Fruit fly (Drosophila melanogaster) whole organism, embryonic: ENCODE results near the gene CG14618.

Source experiments
- CG10462 ChIP-seq: fragments of 200-800 bp; sonication (Bioruptor generic); optimal IDR thresholded peaks from 2 replicates; lab custom pipeline; 2016; ENCODE audit warnings: missing biosample characterization, missing genetic modification characterization
- CG10959 ChIP-seq: fragments of 200-800 bp; sonication (Bioruptor generic); IDR thresholded peaks from 2 replicates; pipeline ENCODE4 v1.3.6; 2022; ENCODE audit warnings: missing biosample characterization, missing genetic modification characterization
- CG12769 ChIP-seq: fragments of 200-800 bp; sonication (Bioruptor generic); optimal IDR thresholded peaks from 2 replicates; lab custom pipeline; 2019; ENCODE audit warnings: missing biosample characterization, mild to moderate bottlenecking, missing genetic modification characterization, moderate library complexity
- CG14710 ChIP-seq: fragments of 200-800 bp; sonication (Bioruptor generic); optimal IDR thresholded peaks from 3 replicates; lab custom pipeline; 2019; ENCODE audit warnings: missing biosample characterization, mild to moderate bottlenecking, missing genetic modification characterization, moderate library complexity
- CG14965 ChIP-seq: fragments of 200-800 bp; sonication (Bioruptor generic); optimal IDR thresholded peaks from 2 replicates; lab custom pipeline; 2016; ENCODE audit warnings: missing biosample characterization, missing genetic modification characterization, borderline replicate concordance
- CG15696 ChIP-seq: fragments of 200-800 bp; sonication (Bioruptor generic); optimal IDR thresholded peaks from 2 replicates; lab custom pipeline; 2019; ENCODE audit warnings: missing biosample characterization, mild to moderate bottlenecking, missing genetic modification characterization, moderate library complexity
- CG16779 ChIP-seq: fragments of 200-800 bp; sonication (Bioruptor generic); IDR thresholded peaks from 2 replicates; pipeline ENCODE4 v1.3.6; 2022; ENCODE audit warnings: missing biosample characterization, missing genetic modification characterization
- CG17385 ChIP-seq: fragments of 200-800 bp; sonication (Bioruptor generic); optimal IDR thresholded peaks from 3 replicates; lab custom pipeline; 2018; ENCODE audit warnings: missing biosample characterization, mild to moderate bottlenecking, missing genetic modification characterization
- CG1832 ChIP-seq: fragments of 200-800 bp; sonication (Bioruptor generic); optimal IDR thresholded peaks from 2 replicates; lab custom pipeline; 2017; ENCODE audit warnings: missing biosample characterization, mild to moderate bottlenecking, missing genetic modification characterization, inconsistent platforms
- CG34376 ChIP-seq: fragments of 200-800 bp; sonication (Bioruptor generic); optimal IDR thresholded peaks from 2 replicates; lab custom pipeline; 2018; ENCODE audit warnings: missing biosample characterization, mild to moderate bottlenecking, missing genetic modification characterization
- CG4707 ChIP-seq: fragments of 200-800 bp; sonication (Bioruptor generic); optimal IDR thresholded peaks from 2 replicates; lab custom pipeline; 2018; ENCODE audit warnings: missing biosample characterization, mild to moderate bottlenecking, missing genetic modification characterization, moderate library complexity
- CG8281 ChIP-seq: fragments of 200-800 bp; sonication (Bioruptor generic); optimal IDR thresholded peaks from 2 replicates; lab custom pipeline; 2018; ENCODE audit warnings: missing biosample characterization, mild to moderate bottlenecking, missing genetic modification characterization, moderate library complexity
- CG8478 ChIP-seq: fragments of >200 bp; optimal IDR thresholded peaks from 2 replicates; lab custom pipeline; 2018
- Camta ChIP-seq: fragments of 200-800 bp; sonication (Bioruptor generic); optimal IDR thresholded peaks from 2 replicates; lab custom pipeline; 2016; ENCODE audit warnings: missing biosample characterization, missing genetic modification characterization
- D19A ChIP-seq: fragments of 200-800 bp; optimal IDR thresholded peaks from 3 replicates; lab custom pipeline; 2019; ENCODE audit warnings: missing biosample characterization, mild to moderate bottlenecking, missing genetic modification characterization, moderate library complexity
- Eip74EF ChIP-seq, 2 experiments: fragments of 200-800 bp in 1 of 2; fragments of >200 bp in 1 of 2; sonication (Bioruptor generic) in 1 of 2; optimal IDR thresholded peaks; 2 replicates each; lab custom pipeline; 2017 to 2019; ENCODE audit warnings: missing biosample characterization in 2 of 2, missing genetic modification characterization in 2 of 2, mild to moderate bottlenecking in 1 of 2, moderate library complexity in 1 of 2
- GATAe ChIP-seq: fragments of 200-800 bp; sonication (Bioruptor generic); conservative IDR thresholded peaks from 2 replicates; pipeline ENCODE4 v1.3.6; 2022; ENCODE audit warnings: missing biosample characterization, missing genetic modification characterization
- Hand ChIP-seq: fragments of 200-800 bp; sonication (Bioruptor generic); optimal IDR thresholded peaks from 2 replicates; lab custom pipeline; 2017; ENCODE audit warnings: mild to moderate bottlenecking, missing biosample characterization, missing genetic modification reagents, missing genetic modification characterization
- Lhr ChIP-seq: fragments of 200-800 bp; sonication (Bioruptor generic); optimal IDR thresholded peaks from 3 replicates; lab custom pipeline; 2017; ENCODE audit warnings: mild to moderate bottlenecking, missing biosample characterization, missing genetic modification reagents, missing genetic modification characterization
- Max ChIP-seq: fragments of 200-800 bp; sonication (Bioruptor generic); optimal IDR thresholded peaks from 2 replicates; lab custom pipeline; 2016; ENCODE audit warnings: missing biosample characterization, mild to moderate bottlenecking, missing genetic modification characterization
- Opbp ChIP-seq: fragments of 200-800 bp; sonication (Bioruptor generic); IDR thresholded peaks from 3 replicates; pipeline ENCODE4 v1.3.6; 2022; ENCODE audit warnings: missing biosample characterization, missing genetic modification characterization; ENCODE audit not compliant: partially characterized antibody
- Pdp1 ChIP-seq, 2 experiments: fragments of 200-800 bp; sonication (Bioruptor generic); optimal IDR thresholded peaks; 3 replicates each; lab custom pipeline; 2016; ENCODE audit warnings: missing biosample characterization in 2 of 2, missing genetic modification characterization in 2 of 2, mild to moderate bottlenecking in 1 of 2, moderate library complexity in 1 of 2
- Scr ChIP-seq: fragments of 200-800 bp; sonication (Bioruptor generic); IDR thresholded peaks from 2 replicates; pipeline ENCODE4 v1.3.6; 2022; ENCODE audit warnings: missing biosample characterization, missing genetic modification characterization; ENCODE audit not compliant: partially characterized antibody
- Six4 ChIP-seq: fragments of 200-800 bp; sonication (Bioruptor generic); optimal IDR thresholded peaks from 2 replicates; lab custom pipeline; 2016; ENCODE audit warnings: missing biosample characterization, missing genetic modification characterization
- Spps ChIP-seq: fragments of 200-800 bp; sonication (Bioruptor generic); optimal IDR thresholded peaks from 2 replicates; lab custom pipeline; 2018; ENCODE audit warnings: missing biosample characterization, mild to moderate bottlenecking, missing genetic modification characterization
- Trl ChIP-seq, 3 experiments: fragments of >200 bp in 2 of 3; fragments of 200-800 bp in 1 of 3; sonication (Bioruptor generic) in 1 of 3; optimal IDR thresholded peaks; 2 replicates in 1 of 3; 3 replicates in 2 of 3; lab custom pipeline; 2016 to 2017; ENCODE audit warnings: missing biosample characterization in 1 of 3, missing genetic modification characterization in 1 of 3
- ac ChIP-seq: fragments of 200-800 bp; sonication (Bioruptor generic); optimal IDR thresholded peaks from 3 replicates; lab custom pipeline; 2017; ENCODE audit warnings: missing biosample characterization, mild to moderate bottlenecking, missing genetic modification characterization
- bab2 ChIP-seq: fragments of 200-800 bp; sonication (Bioruptor generic); optimal IDR thresholded peaks from 2 replicates; lab custom pipeline; 2016; ENCODE audit warnings: missing biosample characterization, missing genetic modification characterization
- bowl ChIP-seq: fragments of 200-800 bp; sonication (Bioruptor generic); IDR thresholded peaks from 2 replicates; pipeline ENCODE4 v1.3.6; 2022; ENCODE audit warnings: missing biosample characterization, missing genetic modification characterization
- bsh ChIP-seq, 2 experiments: fragments of 200-800 bp; sonication (Bioruptor generic); optimal IDR thresholded peaks; 2 replicates each; lab custom pipeline; 2017 to 2018; ENCODE audit warnings: mild to moderate bottlenecking in 2 of 2, missing biosample characterization in 2 of 2, missing genetic modification characterization in 2 of 2, moderate library complexity in 1 of 2
- cad ChIP-seq: fragments of >200 bp; optimal IDR thresholded peaks from 2 replicates; lab custom pipeline; 2017; ENCODE audit warnings: missing biosample characterization, missing genetic modification characterization
- chif ChIP-seq, 2 experiments: fragments of 200-800 bp; sonication (Bioruptor generic); optimal IDR thresholded peaks; 3 replicates each; lab custom pipeline; 2016; ENCODE audit warnings: missing biosample characterization in 2 of 2, missing genetic modification characterization in 2 of 2
- grau ChIP-seq: fragments of 200-800 bp; optimal IDR thresholded peaks from 3 replicates; lab custom pipeline; 2019; ENCODE audit warnings: missing biosample characterization, mild to moderate bottlenecking, missing genetic modification characterization, moderate library complexity
- gsb ChIP-seq: fragments of 200-800 bp; sonication (Bioruptor generic); IDR thresholded peaks from 2 replicates; pipeline ENCODE4 v1.3.6; 2022; ENCODE audit warnings: missing biosample characterization, missing genetic modification characterization
- hb ChIP-seq: fragments of 200-800 bp; sonication (Bioruptor generic); IDR thresholded peaks from 3 replicates; pipeline ENCODE4 v1.3.6; 2022; ENCODE audit warnings: missing biosample characterization, missing genetic modification characterization; ENCODE audit not compliant: partially characterized antibody
- jumu ChIP-seq: fragments of 200-800 bp; sonication (Bioruptor generic); optimal IDR thresholded peaks from 3 replicates; lab custom pipeline; 2016; ENCODE audit warnings: missing biosample characterization, missing genetic modification characterization
- kay ChIP-seq: fragments of 200-800 bp; sonication (Bioruptor generic); optimal IDR thresholded peaks from 2 replicates; lab custom pipeline; 2016; ENCODE audit warnings: missing biosample characterization, missing genetic modification characterization
- ken ChIP-seq: fragments of 200-800 bp; sonication (Bioruptor generic); IDR thresholded peaks from 3 replicates; pipeline ENCODE4 v1.3.6; 2022; ENCODE audit warnings: missing biosample characterization, missing genetic modification characterization
- lilli ChIP-seq: fragments of 200-800 bp; sonication (Bioruptor generic); optimal IDR thresholded peaks from 3 replicates; lab custom pipeline; 2016; ENCODE audit warnings: missing biosample characterization, missing genetic modification characterization
- luna ChIP-seq: fragments of 200-800 bp; sonication (Bioruptor generic); optimal IDR thresholded peaks from 2 replicates; lab custom pipeline; 2016; ENCODE audit warnings: missing biosample characterization, missing genetic modification characterization
- pho ChIP-seq: fragments of 200-800 bp; sonication (Bioruptor generic); optimal IDR thresholded peaks from 2 replicates; lab custom pipeline; 2016; ENCODE audit warnings: missing biosample characterization, missing genetic modification characterization
- pnt ChIP-seq: fragments of 200-800 bp; sonication (Bioruptor generic); optimal IDR thresholded peaks from 3 replicates; lab custom pipeline; 2016; ENCODE audit warnings: missing biosample characterization, missing genetic modification characterization
- scrt ChIP-seq: fragments of 200-800 bp; sonication (Bioruptor generic); optimal IDR thresholded peaks from 2 replicates; lab custom pipeline; 2018; ENCODE audit warnings: missing biosample characterization, mild to moderate bottlenecking, missing genetic modification characterization, moderate library complexity
- sens-2 ChIP-seq: fragments of 200-800 bp; sonication (Bioruptor generic); IDR thresholded peaks from 2 replicates; pipeline ENCODE4 v1.3.6; 2022; ENCODE audit warnings: missing biosample characterization, missing genetic modification characterization
- seq ChIP-seq: fragments of 200-800 bp; sonication (Bioruptor generic); IDR thresholded peaks from 2 replicates; pipeline ENCODE4 v1.3.6; 2022; ENCODE audit warnings: missing biosample characterization, missing genetic modification characterization
- slbo ChIP-seq: fragments of 200-800 bp; sonication (Bioruptor generic); IDR thresholded peaks from 2 replicates; pipeline ENCODE4 v1.3.6; 2022; ENCODE audit warnings: missing biosample characterization, missing genetic modification characterization
- stwl ChIP-seq: fragments of 200-800 bp; sonication (Bioruptor generic); optimal IDR thresholded peaks from 3 replicates; lab custom pipeline; 2018; ENCODE audit warnings: missing biosample characterization, mild to moderate bottlenecking, missing genetic modification characterization, moderate library complexity
- tio ChIP-seq: fragments of 200-800 bp; sonication (Bioruptor generic); optimal IDR thresholded peaks from 2 replicates; lab custom pipeline; 2017; ENCODE audit warnings: missing biosample characterization, missing genetic modification characterization, inconsistent platforms
- unpg ChIP-seq: fragments of 200-800 bp; sonication (Bioruptor generic); optimal IDR thresholded peaks from 3 replicates; lab custom pipeline; 2018; ENCODE audit warnings: missing biosample characterization, mild to moderate bottlenecking, missing genetic modification characterization, moderate library complexity
- zfh2 ChIP-seq: fragments of 200-800 bp; sonication (Bioruptor generic); optimal IDR thresholded peaks from 2 replicates; lab custom pipeline; 2016; ENCODE audit warnings: missing biosample characterization, missing genetic modification characterization

Gene CG14618

dm6 chrX:22479207-22479820 lies 5.8 kb downstream of the CG14618 start (continued):
- TF ChIP-seq tio (GFP tag; lab: Kevin White, UChicago) (no peak), kay (GFP tag; lab: Kevin White, UChicago) (no peak), chif (GFP tag; optimal IDR thresholded peaks at IDR 0.05; lab: Kevin White, UChicago) (no peak), D19A (tag; lab: Kevin White, UChicago) (peak; percentile 2), Trl (optimal IDR thresholded peaks at IDR 0.05; lab: Kevin White, UChicago) (no peak), Trl (GFP tag; optimal IDR thresholded peaks at IDR 0.05; lab: Kevin White, UChicago) (no peak), Camta (GFP tag; lab: Kevin White, UChicago) (no peak), pnt (GFP tag; lab: Kevin White, UChicago) (no peak), jumu (no peak), Scr (GFP tag; lab: Robert Waterston, UW) (no peak), hb (GFP tag; lab: Robert Waterston, UW) (no peak), zfh2 (GFP tag; lab: Kevin White, UChicago) (no peak), bowl (no peak), CG8478 (no peak), Six4 (GFP tag; lab: Kevin White, UChicago) (no peak), Lhr (GFP tag; lab: Kevin White, UChicago) (no peak), CG8281 (tag; lab: Kevin White, UChicago) (no peak), cad (GFP tag; lab: Kevin White, UChicago) (no peak), CG10462 (GFP tag; lab: Kevin White, UChicago) (no peak), sens-2 (GFP tag; lab: Robert Waterston, UW) (no peak), CG4707 (no peak), Eip74EF (GFP tag; optimal IDR thresholded peaks at IDR 0.05; lab: Kevin White, UChicago) (peak in 1 of 2 experiments; percentile 36), Max (GFP tag; lab: Kevin White, UChicago) (no peak), GATAe (no peak), CG34376 (GFP tag; lab: Kevin White, UChicago) (no peak), Opbp (GFP tag; lab: Robert Waterston, UW) (no peak), grau (tag; lab: Kevin White, UChicago) (peak; percentile 7), Hand (GFP tag; lab: Kevin White, UChicago) (no peak), scrt (GFP tag; lab: Kevin White, UChicago) (no peak), seq (GFP tag; lab: Robert Waterston, UW) (no peak), Spps (no peak), ac (GFP tag; lab: Kevin White, UChicago) (no peak), luna (GFP tag; lab: Kevin White, UChicago) (no peak), CG14710 (tag; lab: Kevin White, UChicago) (no peak), ken (no peak), lilli (GFP tag; lab: Kevin White, UChicago) (no peak), CG12769 (no peak), CG15696 (no peak), pho (GFP tag; lab: Kevin White, UChicago) (no peak), CG17385 (GFP tag; lab: Kevin White, UChicago) (no peak), unpg (GFP tag; lab: Kevin White, UChicago) (peak; percentile 2), stwl (tag; lab: Kevin White, UChicago) (no peak), bab2 (GFP tag; lab: Kevin White, UChicago) (no peak), CG14965 (no peak), bsh (GFP tag; optimal IDR thresholded peaks at IDR 0.05; lab: Kevin White, UChicago) (peak in 1 of 2 experiments; percentile 40), gsb (no peak), CG10959 (no peak), slbo (GFP tag; lab: Robert Waterston, UW) (no peak), CG1832 (GFP tag; lab: Kevin White, UChicago) (no peak), CG16779 (GFP tag; lab: Robert Waterston, UW) (no peak), Pdp1 (GFP tag; optimal IDR thresholded peaks at IDR 0.05; lab: Kevin White, UChicago) (no peak)
